Fruit fly (Drosophila melanogaster) whole organism, pupa: ENCODE data around the gene CG31780.

Experiments used
- CG32121 ChIP-seq: fragments of 200-800 bp; sonication (Bioruptor generic); IDR thresholded peaks from 2 replicates; pipeline ENCODE4 v1.3.6; 2022; ENCODE audit warnings: missing biosample characterization, missing genetic modification characterization
- CG4496 ChIP-seq: fragments of 200-800 bp; sonication (Bioruptor generic); IDR thresholded peaks from 3 replicates; pipeline ENCODE4 v1.3.6; 2022; ENCODE audit warnings: missing biosample characterization, missing genetic modification characterization
- CG8301 ChIP-seq: fragments of 200-800 bp; sonication (Bioruptor generic); optimal IDR thresholded peaks from 2 replicates; lab custom pipeline; 2018; ENCODE audit warnings: missing biosample characterization, mild to moderate bottlenecking, missing genetic modification characterization
- Snoo ChIP-seq: fragments of 200-800 bp; sonication (Bioruptor generic); optimal IDR thresholded peaks from 3 replicates; lab custom pipeline; 2017; ENCODE audit warnings: missing biosample characterization, mild to moderate bottlenecking, missing genetic modification characterization, inconsistent platforms

DNA sequence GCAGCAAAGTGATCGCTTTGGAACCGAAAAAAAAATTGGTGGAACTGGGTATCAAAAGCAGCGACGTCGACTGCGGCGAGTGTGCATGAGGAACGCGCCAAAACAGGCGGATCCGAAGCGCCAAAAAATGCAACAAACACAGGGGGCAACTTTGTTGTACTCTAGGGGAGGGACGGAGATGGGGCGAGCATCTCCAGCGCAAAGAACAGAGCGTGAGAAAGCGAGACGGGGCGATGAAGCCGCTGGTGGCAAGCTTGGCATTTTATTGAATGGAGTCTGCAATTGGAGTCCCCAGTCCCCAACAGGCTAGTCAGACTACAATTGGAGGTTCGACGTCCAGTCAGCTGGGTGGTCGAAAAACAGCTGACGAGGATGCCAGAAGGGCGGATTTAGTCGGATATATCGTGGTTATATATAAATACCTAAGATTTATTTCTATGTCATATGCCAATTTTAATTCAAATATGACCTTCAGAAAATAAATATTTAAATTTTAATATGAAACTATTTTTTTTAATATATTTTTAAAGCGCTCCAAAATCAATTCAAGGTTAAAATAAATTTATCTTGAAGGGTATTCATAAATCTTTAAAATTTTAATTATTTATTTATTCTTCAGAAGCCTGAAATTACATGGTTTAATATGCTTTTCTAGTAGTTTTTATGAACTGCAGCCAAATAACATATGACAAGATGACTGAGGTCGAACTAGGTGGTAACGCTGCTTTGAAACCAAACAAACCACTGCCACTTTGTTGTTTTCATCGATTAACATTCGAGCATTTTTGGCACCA, 51.0 kb downstream of the CG31780 start:
- peak; percentile 64 for TF ChIP-seq CG32121 (GFP tag; lab: Robert Waterston, UW)
- peak; percentile 76 for TF ChIP-seq CG8301
- TF ChIP-seq CG4496 (GFP tag; lab: Robert Waterston, UW), result peak; percentile 70; the same call in 1 of the 3 replicates
- TF ChIP-seq Snoo, result peak; percentile 84
